Worm (Caenorhabditis elegans) whole organism, L3 larva: ENCODE results near the gene gcsh-1.
A peak's percentile ranks its signal among the peaks of the same experiment; 100 is the strongest.

Experiments used
- R02D3.7 ChIP-seq: fragments of 150-350 bp; optimal IDR thresholded peaks from 2 replicates; lab custom pipeline; 2014; ENCODE audit warnings: missing biosample characterization, missing genetic modification characterization
- ZK546.5 ChIP-seq: sonication (generic microtip); optimal IDR thresholded peaks from 2 replicates; lab custom pipeline; 2017; ENCODE audit warnings: missing biosample characterization, missing genetic modification characterization
- ama-1 ChIP-seq: fragments of 150-350 bp; optimal IDR thresholded peaks from 2 replicates; lab custom pipeline; 2018
- ceh-16 ChIP-seq: sonication (generic microtip); optimal IDR thresholded peaks from 2 replicates; lab custom pipeline; 2017; ENCODE audit warnings: missing biosample characterization, missing genetic modification characterization
- ceh-28 ChIP-seq: fragments of 150-350 bp; optimal IDR thresholded peaks from 2 replicates; lab custom pipeline; 2014; ENCODE audit warnings: missing biosample characterization, missing genetic modification reagents, missing genetic modification characterization
- ceh-82 ChIP-seq: fragments of 150-350 bp; optimal IDR thresholded peaks from 2 replicates; lab custom pipeline; 2014; ENCODE audit warnings: missing biosample characterization, missing genetic modification characterization
- ceh-9 ChIP-seq: sonication (generic microtip); optimal IDR thresholded peaks from 2 replicates; lab custom pipeline; 2018; ENCODE audit warnings: missing biosample characterization, missing genetic modification characterization
- egl-27 ChIP-seq: sonication (generic microtip); optimal IDR thresholded peaks from 4 replicates; lab custom pipeline; 2017; ENCODE audit warnings: missing biosample characterization, missing genetic modification reagents, missing genetic modification characterization
- egl-5 ChIP-seq: fragments of 150-350 bp; optimal IDR thresholded peaks from 2 replicates; lab custom pipeline; 2017; ENCODE audit warnings: missing biosample characterization, missing genetic modification reagents, missing genetic modification characterization, inconsistent platforms
- elt-1 ChIP-seq: fragments of 150-350 bp; optimal IDR thresholded peaks from 2 replicates; lab custom pipeline; 2014; ENCODE audit warnings: missing biosample characterization, missing genetic modification characterization
- elt-2 ChIP-seq: sonication (generic microtip); optimal IDR thresholded peaks from 2 replicates; lab custom pipeline; 2016; ENCODE audit warnings: missing genetic modification reagents, mild to moderate bottlenecking, missing genetic modification characterization, missing compliant biosample characterization
- elt-3 ChIP-seq, 3 experiments: fragments of 150-350 bp in 1 of 3; sonication (generic microtip) in 2 of 3; optimal IDR thresholded peaks; 2 replicates in 2 of 3; 4 replicates in 1 of 3; lab custom pipeline; 2014 to 2017; ENCODE audit warnings: missing biosample characterization in 3 of 3, missing genetic modification characterization in 3 of 3
- eor-1 ChIP-seq, 2 experiments: fragments of 150-350 bp; optimal IDR thresholded peaks; 2 replicates each; lab custom pipeline; 2014 to 2018; ENCODE audit warnings: missing biosample characterization in 2 of 2, missing genetic modification characterization in 2 of 2
- fkh-10 ChIP-seq: sonication (generic microtip); optimal IDR thresholded peaks from 2 replicates; lab custom pipeline; 2017; ENCODE audit warnings: missing biosample characterization, missing genetic modification reagents, missing genetic modification characterization
- fos-1 ChIP-seq: fragments of 150-350 bp; optimal IDR thresholded peaks from 2 replicates; lab custom pipeline; 2014; ENCODE audit warnings: missing biosample characterization, missing genetic modification characterization
- hmg-11 ChIP-seq: sonication (generic microtip); optimal IDR thresholded peaks from 2 replicates; lab custom pipeline; 2016; ENCODE audit warnings: missing genetic modification characterization, missing compliant biosample characterization
- jun-1 ChIP-seq: fragments of 150-350 bp; optimal IDR thresholded peaks from 2 replicates; lab custom pipeline; 2014; ENCODE audit warnings: missing biosample characterization, missing genetic modification reagents, missing genetic modification characterization
- lin-39 ChIP-seq: fragments of 150-350 bp; optimal IDR thresholded peaks from 2 replicates; lab custom pipeline; 2018; ENCODE audit warnings: missing biosample characterization, missing genetic modification reagents, missing genetic modification characterization
- lsy-12 ChIP-seq: sonication (generic microtip); optimal IDR thresholded peaks from 2 replicates; lab custom pipeline; 2016; ENCODE audit warnings: mild to moderate bottlenecking, missing genetic modification characterization, missing compliant biosample characterization
- mdl-1 ChIP-seq: fragments of 150-350 bp; optimal IDR thresholded peaks from 2 replicates; lab custom pipeline; 2014; ENCODE audit warnings: missing biosample characterization, missing genetic modification characterization
- nfya-1 ChIP-seq: sonication (generic microtip); optimal IDR thresholded peaks from 2 replicates; lab custom pipeline; 2017; ENCODE audit warnings: missing genetic modification characterization, mild to moderate bottlenecking, missing compliant biosample characterization, antibody characterized with exemption, moderate library complexity; ENCODE audit not compliant: insufficient read depth
- nhr-11 ChIP-seq: fragments of 150-350 bp; optimal IDR thresholded peaks from 2 replicates; lab custom pipeline; 2014; ENCODE audit warnings: missing biosample characterization, missing genetic modification characterization
- nhr-12 ChIP-seq: fragments of 150-350 bp; optimal IDR thresholded peaks from 2 replicates; lab custom pipeline; 2014; ENCODE audit warnings: missing biosample characterization, missing genetic modification characterization
- nhr-23 ChIP-seq: fragments of 150-350 bp; optimal IDR thresholded peaks from 2 replicates; lab custom pipeline; 2014; ENCODE audit warnings: missing biosample characterization, missing genetic modification reagents, missing genetic modification characterization
- nhr-237 ChIP-seq: fragments of 150-350 bp; optimal IDR thresholded peaks from 2 replicates; lab custom pipeline; 2014; ENCODE audit warnings: missing biosample characterization, missing genetic modification characterization
- nhr-25 ChIP-seq: sonication (generic microtip); optimal IDR thresholded peaks from 2 replicates; lab custom pipeline; 2017; ENCODE audit warnings: missing biosample characterization, missing genetic modification characterization
- nhr-28 ChIP-seq: fragments of 150-350 bp; optimal IDR thresholded peaks from 2 replicates; lab custom pipeline; 2014; ENCODE audit warnings: missing biosample characterization, missing genetic modification characterization
- nhr-43 ChIP-seq: sonication (generic microtip); optimal IDR thresholded peaks from 2 replicates; lab custom pipeline; 2016; ENCODE audit warnings: mild to moderate bottlenecking, missing genetic modification characterization, missing compliant biosample characterization; ENCODE audit not compliant: poor library complexity, severe bottlenecking
- nhr-67 ChIP-seq: fragments of 150-350 bp; optimal IDR thresholded peaks from 2 replicates; lab custom pipeline; 2014; ENCODE audit warnings: missing biosample characterization, missing genetic modification characterization
- nhr-77 ChIP-seq: fragments of 150-350 bp; optimal IDR thresholded peaks from 2 replicates; lab custom pipeline; 2014; ENCODE audit warnings: missing biosample characterization, missing genetic modification characterization
- pha-4 ChIP-seq: fragments of 150-350 bp; optimal IDR thresholded peaks from 2 replicates; lab custom pipeline; 2014; ENCODE audit warnings: missing biosample characterization, missing genetic modification reagents, missing genetic modification characterization
- pqm-1 ChIP-seq: fragments of 150-350 bp; optimal IDR thresholded peaks from 2 replicates; lab custom pipeline; 2017; ENCODE audit warnings: missing biosample characterization, missing genetic modification characterization, inconsistent platforms
- sea-2 ChIP-seq: fragments of 150-350 bp; sonication (generic microtip); optimal IDR thresholded peaks from 4 replicates; lab custom pipeline; 2014; ENCODE audit warnings: missing biosample characterization, missing genetic modification reagents, missing genetic modification characterization
- skn-1 ChIP-seq: fragments of 150-350 bp; optimal IDR thresholded peaks from 2 replicates; lab custom pipeline; 2014; ENCODE audit warnings: missing biosample characterization, missing genetic modification characterization
- snpc-4 ChIP-seq: fragments of 150-350 bp; optimal IDR thresholded peaks from 2 replicates; lab custom pipeline; 2014; ENCODE audit warnings: missing biosample characterization, missing genetic modification characterization
- tbx-2 ChIP-seq: sonication (generic microtip); optimal IDR thresholded peaks from 2 replicates; lab custom pipeline; 2016; ENCODE audit warnings: mild to moderate bottlenecking, missing genetic modification characterization, missing compliant biosample characterization
- unc-39 ChIP-seq: sonication (generic microtip); optimal IDR thresholded peaks from 4 replicates; lab custom pipeline; 2017; ENCODE audit warnings: missing biosample characterization, missing genetic modification characterization
- unc-62 ChIP-seq: fragments of 150-350 bp; sonication (generic microtip); optimal IDR thresholded peaks from 4 replicates; lab custom pipeline; 2014; ENCODE audit warnings: missing biosample characterization, missing genetic modification reagents, missing genetic modification characterization
- zag-1 ChIP-seq: fragments of 150-350 bp; optimal IDR thresholded peaks from 2 replicates; lab custom pipeline; 2014; ENCODE audit warnings: missing biosample characterization, missing genetic modification characterization
- ztf-11 ChIP-seq: fragments of 150-350 bp; optimal IDR thresholded peaks from 2 replicates; lab custom pipeline; 2014; ENCODE audit warnings: missing biosample characterization, missing genetic modification characterization

gcsh-1 gene

DNA sequence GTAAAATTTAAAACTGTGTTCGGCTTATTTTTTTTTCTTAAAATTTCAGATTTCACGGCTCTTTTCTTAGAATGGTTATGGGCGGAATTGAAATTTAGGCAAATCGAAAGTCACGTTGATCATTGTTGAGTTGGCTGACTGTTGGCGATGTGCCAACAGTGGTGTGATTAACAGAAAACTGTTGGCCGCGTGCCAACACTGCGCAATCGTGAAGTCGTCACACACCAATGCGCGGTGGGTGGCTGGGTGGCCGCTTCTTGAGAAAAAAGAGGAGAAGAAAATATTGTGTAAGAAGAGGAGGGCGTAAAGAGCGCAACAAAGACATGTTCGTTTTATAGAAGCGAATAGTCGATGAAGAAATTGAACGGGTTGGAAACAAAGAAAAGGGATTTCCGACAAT lies 23.8 kb downstream of the gcsh-1 start:
- TF ChIP-seq ama-1 (lab: Kevin White, UChicago), result peak; percentile 63
- no peak for TF ChIP-seq nhr-67 (tag; lab: Kevin White, UChicago)
- no peak for TF ChIP-seq snpc-4
- peak; percentile 31 for TF ChIP-seq nfya-1 (tag; lab: Kevin White, UChicago)
- TF ChIP-seq ceh-9 (tag; lab: Kevin White, UChicago), result no peak
- no peak for TF ChIP-seq nhr-77 (tag; lab: Kevin White, UChicago)
- TF ChIP-seq elt-1, result peak; percentile 39
- TF ChIP-seq ceh-16 (tag; lab: Kevin White, UChicago), result no peak
- TF ChIP-seq nhr-28, result no peak
- no peak for TF ChIP-seq nhr-23 (tag; lab: Kevin White, UChicago)
- peak; percentile 5 for TF ChIP-seq nhr-25 (tag; lab: Kevin White, UChicago)
- peak; percentile 41 for TF ChIP-seq hmg-11 (tag; lab: Kevin White, UChicago)
- peak; percentile 7 for TF ChIP-seq lin-39 (tag; lab: Kevin White, UChicago)
- no peak for TF ChIP-seq nhr-237 (tag; lab: Kevin White, UChicago)
- no peak for TF ChIP-seq elt-3 (tag; optimal IDR thresholded peaks at IDR 0.05; lab: Kevin White, UChicago)
- no peak for TF ChIP-seq sea-2
- TF ChIP-seq unc-62, result no peak
- peak; percentile 18 for TF ChIP-seq pha-4 (tag; lab: Kevin White, UChicago)

DNA sequence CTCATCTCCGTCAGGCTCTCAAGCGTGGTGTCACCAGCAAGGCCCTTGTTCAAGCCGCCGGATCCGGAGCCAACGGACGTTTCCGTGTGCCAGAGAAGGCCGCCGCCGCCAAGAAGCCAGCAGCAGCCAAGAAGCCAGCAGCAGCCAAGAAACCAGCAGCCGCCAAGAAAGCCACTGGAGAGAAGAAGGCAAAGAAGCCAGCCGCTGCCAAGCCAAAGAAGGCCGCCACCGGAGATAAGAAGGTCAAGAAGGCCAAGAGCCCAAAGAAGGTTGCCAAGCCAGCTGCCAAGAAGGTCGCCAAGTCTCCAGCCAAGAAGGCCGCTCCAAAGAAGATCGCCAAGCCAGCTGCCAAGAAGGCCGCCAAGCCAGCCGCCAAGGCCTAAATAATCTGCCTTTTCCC lies 24.4 kb downstream of the gcsh-1 start:
- TF ChIP-seq nhr-28 (no peak), nhr-67 (tag; lab: Kevin White, UChicago) (no peak), elt-3 (tag; optimal IDR thresholded peaks at IDR 0.05; lab: Kevin White, UChicago) (no peak), ZK546.5 (no peak), elt-2 (tag; lab: Kevin White, UChicago) (no peak), nhr-25 (tag; lab: Kevin White, UChicago) (no peak), nhr-12 (no peak), unc-62 (no peak), nhr-237 (tag; lab: Kevin White, UChicago) (no peak), nhr-11 (no peak), unc-39 (tag; lab: Kevin White, UChicago) (no peak), egl-27 (tag; lab: Kevin White, UChicago) (no peak), ceh-82 (no peak), mdl-1 (tag; lab: Kevin White, UChicago) (no peak), jun-1 (tag; lab: Kevin White, UChicago) (no peak)
- TF ChIP-seq, all 47 proteins: peak for 0

DNA sequence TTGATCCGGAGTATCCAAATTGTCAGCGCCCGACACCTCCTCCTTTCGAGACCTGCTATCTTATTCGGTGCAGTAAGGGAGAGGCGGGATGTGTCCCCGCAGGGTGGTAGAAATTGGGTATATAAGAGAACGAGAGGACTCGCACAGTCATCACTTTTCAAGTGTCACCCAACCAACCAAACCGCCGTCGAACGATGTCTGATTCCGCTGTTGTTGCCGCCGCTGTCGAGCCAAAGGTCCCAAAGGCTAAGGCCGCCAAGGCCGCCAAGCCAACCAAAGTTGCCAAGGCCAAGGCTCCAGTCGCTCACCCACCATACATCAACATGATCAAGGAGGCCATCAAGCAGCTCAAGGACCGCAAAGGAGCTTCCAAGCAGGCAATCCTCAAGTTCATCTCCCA lies 24.9 kb downstream of the gcsh-1 start, which contains the start of gene his-24:
Gene his-24, plus strand, starts transcription at position 150 of the 400 bp plus-strand sequence.
- TF ChIP-seq fkh-10 (GFP tag; lab: Kevin White, UChicago) (no peak), ceh-9 (tag; lab: Kevin White, UChicago) (no peak), ceh-28 (tag; lab: Kevin White, UChicago) (no peak), mdl-1 (tag; lab: Kevin White, UChicago) (no peak), elt-1 (peak; percentile 7), pqm-1 (tag; lab: Kevin White, UChicago) (no peak), egl-5 (no peak), ama-1 (lab: Kevin White, UChicago) (peak; percentile 91), nfya-1 (tag; lab: Kevin White, UChicago) (peak; percentile 72), ceh-16 (tag; lab: Kevin White, UChicago) (no peak), nhr-77 (tag; lab: Kevin White, UChicago) (peak; percentile 3), nhr-25 (tag; lab: Kevin White, UChicago) (peak; percentile 94), zag-1 (tag; lab: Kevin White, UChicago) (no peak), eor-1 (tag; optimal IDR thresholded peaks at IDR 0.05; lab: Kevin White, UChicago) (no peak), R02D3.7 (tag; lab: Kevin White, UChicago) (peak; percentile 16), hmg-11 (tag; lab: Kevin White, UChicago) (peak; percentile 56), nhr-23 (tag; lab: Kevin White, UChicago) (peak; percentile 86), tbx-2 (tag; lab: Kevin White, UChicago) (peak; percentile 18), lin-39 (tag; lab: Kevin White, UChicago) (peak; percentile 92), skn-1 (tag; lab: Kevin White, UChicago) (peak; percentile 82), elt-3 (tag; optimal IDR thresholded peaks at IDR 0.05; lab: Kevin White, UChicago) (peak in 1 of 3 experiments; percentile 10), lsy-12 (tag; lab: Kevin White, UChicago) (peak; percentile 75), ztf-11 (tag; lab: Kevin White, UChicago) (no peak), nhr-43 (peak; percentile 60), nhr-28 (no peak), snpc-4 (peak; percentile 33), elt-2 (tag; lab: Kevin White, UChicago) (peak; percentile 59), ceh-82 (peak; percentile 38), ZK546.5 (no peak), jun-1 (tag; lab: Kevin White, UChicago) (peak; percentile 60), egl-27 (tag; lab: Kevin White, UChicago) (peak; percentile 49), fos-1 (tag; lab: Kevin White, UChicago) (no peak), pha-4 (tag; lab: Kevin White, UChicago) (peak; percentile 81)
